Worm (Caenorhabditis elegans) whole organism, young adult: Measurements from ENCODE around the gene tmem-218.

ENCODE experiments used
- efl-1 ChIP-seq: fragments of 150-350 bp; optimal IDR thresholded peaks from 2 replicates; lab custom pipeline; 2014; ENCODE audit warnings: missing biosample characterization, missing genetic modification reagents, missing genetic modification characterization
- lin-26 ChIP-seq: fragments of 200-800 bp; sonication (Bioruptor generic); IDR thresholded peaks from 2 replicates; pipeline ENCODE4 v1.3.6; 2022; ENCODE audit warnings: missing genetic modification reagents, missing genetic modification characterization, missing compliant biosample characterization
- lsy-27 ChIP-seq: sonication (generic microtip); optimal IDR thresholded peaks from 2 replicates; lab custom pipeline; 2017; ENCODE audit warnings: missing genetic modification characterization, mild to moderate bottlenecking, missing compliant biosample characterization, antibody characterized with exemption, missing genotype, borderline replicate concordance; ENCODE audit not compliant: insufficient read depth
- snpc-4 ChIP-seq, 5 experiments: fragments of 150-350 bp in 1 of 5; sonication (generic microtip) in 4 of 5; optimal IDR thresholded peaks; 2 replicates each; lab custom pipeline; 2014 to 2018; ENCODE audit warnings: missing genetic modification characterization in 5 of 5, missing biosample characterization in 3 of 5, antibody characterized with exemption in 2 of 5, mild to moderate bottlenecking in 2 of 5, missing compliant biosample characterization in 2 of 5, missing genotype in 2 of 5, moderate library complexity in 2 of 5, missing genetic modification reagents in 1 of 5

DNA sequence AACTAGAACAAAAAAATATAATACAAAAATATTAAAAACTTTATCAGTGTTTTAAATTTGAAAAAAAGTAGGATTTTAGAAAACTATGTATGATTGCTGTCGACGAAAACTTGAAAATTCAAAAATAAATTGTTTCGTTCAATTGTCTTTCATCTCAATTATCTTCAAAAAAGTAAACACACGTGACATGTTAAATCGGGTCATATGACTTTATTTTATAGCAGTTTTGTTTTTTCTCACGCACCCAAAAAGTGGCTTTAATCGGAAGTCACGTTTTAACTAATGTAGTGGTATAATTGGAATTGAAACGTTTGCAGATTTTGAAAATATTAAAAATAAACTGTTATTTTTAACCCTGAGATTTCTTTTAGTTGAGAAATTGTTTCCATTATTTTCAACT, 6.6 kb upstream of the tmem-218 start:
- TF ChIP-seq lin-26 (no peak), snpc-4 (GFP tag; optimal IDR thresholded peaks at IDR 0.05; lab: Kevin White, UChicago) (no peak), snpc-4 (tag; optimal IDR thresholded peaks at IDR 0.05; lab: Kevin White, UChicago) (no peak), lsy-27 (no peak), efl-1 (no peak)
